Fruit fly (Drosophila melanogaster) whole organism, embryonic: ENCODE results near the gene ph-p.

Experiments used
- ATbp ChIP-seq: fragments of 200-800 bp; sonication (Bioruptor generic); optimal IDR thresholded peaks from 2 replicates; lab custom pipeline; 2017; ENCODE audit warnings: missing biosample characterization, mild to moderate bottlenecking, missing genetic modification characterization, missing genetic modification reagents
- Atf6 ChIP-seq: fragments of 200-800 bp; sonication (Bioruptor generic); IDR thresholded peaks from 2 replicates; pipeline ENCODE4 v1.3.6; 2022; ENCODE audit warnings: missing biosample characterization, missing genetic modification characterization
- B-H2 ChIP-seq: fragments of 200-800 bp; sonication (Bioruptor generic); optimal IDR thresholded peaks from 2 replicates; lab custom pipeline; 2018; ENCODE audit warnings: missing biosample characterization, mild to moderate bottlenecking, missing genetic modification characterization
- Blimp-1 ChIP-seq: fragments of 200-800 bp; sonication (Bioruptor generic); optimal IDR thresholded peaks from 3 replicates; lab custom pipeline; 2018; ENCODE audit warnings: missing biosample characterization, missing genetic modification characterization, mild to moderate bottlenecking, moderate library complexity, missing genetic modification reagents
- CG10959 ChIP-seq: fragments of 200-800 bp; sonication (Bioruptor generic); IDR thresholded peaks from 2 replicates; pipeline ENCODE4 v1.3.6; 2022; ENCODE audit warnings: missing biosample characterization, missing genetic modification characterization
- CG11247 ChIP-seq: fragments of 200-800 bp; sonication (Bioruptor generic); IDR thresholded peaks from 2 replicates; pipeline ENCODE4 v1.3.6; 2022; ENCODE audit warnings: missing biosample characterization, missing genetic modification characterization
- CG11456 ChIP-seq: fragments of 200-800 bp; sonication (Bioruptor generic); IDR thresholded peaks from 3 replicates; pipeline ENCODE4 v1.3.6; 2022; ENCODE audit warnings: missing biosample characterization, missing genetic modification characterization
- CG12942 ChIP-seq: fragments of 200-800 bp; sonication (Bioruptor generic); optimal IDR thresholded peaks from 3 replicates; lab custom pipeline; 2016; ENCODE audit warnings: missing biosample characterization, missing genetic modification characterization
- CG13775 ChIP-seq: fragments of 200-800 bp; sonication (Bioruptor generic); optimal IDR thresholded peaks from 3 replicates; lab custom pipeline; 2017; ENCODE audit warnings: missing biosample characterization, mild to moderate bottlenecking, missing genetic modification characterization
- CG1603 ChIP-seq: fragments of 200-800 bp; sonication (Bioruptor generic); optimal IDR thresholded peaks from 2 replicates; lab custom pipeline; 2019; ENCODE audit warnings: missing biosample characterization, mild to moderate bottlenecking, missing genetic modification characterization, moderate library complexity
- CG17328 ChIP-seq: fragments of 200-800 bp; sonication (Bioruptor generic); IDR thresholded peaks from 2 replicates; pipeline ENCODE4 v1.3.6; 2022; ENCODE audit warnings: missing biosample characterization, missing genetic modification characterization
- CG17912 ChIP-seq: fragments of 200-800 bp; sonication (Bioruptor generic); optimal IDR thresholded peaks from 2 replicates; lab custom pipeline; 2018; ENCODE audit warnings: missing biosample characterization, mild to moderate bottlenecking, missing genetic modification characterization
- CG2678 ChIP-seq: fragments of 200-800 bp; sonication (Bioruptor generic); optimal IDR thresholded peaks from 3 replicates; lab custom pipeline; 2019; ENCODE audit warnings: missing biosample characterization, mild to moderate bottlenecking, missing genetic modification characterization, moderate library complexity
- CG4820 ChIP-seq: fragments of 200-800 bp; sonication (Bioruptor generic); optimal IDR thresholded peaks from 3 replicates; lab custom pipeline; 2016; ENCODE audit warnings: missing biosample characterization, missing genetic modification characterization
- CG6175 ChIP-seq: fragments of 200-800 bp; sonication (Bioruptor generic); IDR thresholded peaks from 3 replicates; pipeline ENCODE4 v1.3.6; 2022; ENCODE audit warnings: missing biosample characterization, missing genetic modification characterization
- CG7556 ChIP-seq: fragments of 200-800 bp; sonication (Bioruptor generic); optimal IDR thresholded peaks from 2 replicates; lab custom pipeline; 2017; ENCODE audit warnings: missing biosample characterization, mild to moderate bottlenecking, missing genetic modification characterization
- CG7786 ChIP-seq: fragments of 200-800 bp; sonication (Bioruptor generic); optimal IDR thresholded peaks from 2 replicates; lab custom pipeline; 2016; ENCODE audit warnings: missing biosample characterization, missing genetic modification characterization
- CG8944 ChIP-seq: fragments of 200-800 bp; sonication (Bioruptor generic); optimal IDR thresholded peaks from 3 replicates; lab custom pipeline; 2016; ENCODE audit warnings: missing biosample characterization, missing genetic modification characterization
- CG9817 ChIP-seq: fragments of 200-800 bp; sonication (Bioruptor generic); optimal IDR thresholded peaks from 2 replicates; lab custom pipeline; 2018; ENCODE audit warnings: missing biosample characterization, mild to moderate bottlenecking, missing genetic modification characterization, moderate library complexity
- Deaf1 ChIP-seq: fragments of 200-800 bp; optimal IDR thresholded peaks from 3 replicates; lab custom pipeline; 2019; ENCODE audit warnings: missing biosample characterization, mild to moderate bottlenecking, missing genetic modification characterization, moderate library complexity
- H15 ChIP-seq: fragments of 200-800 bp; sonication (Bioruptor generic); IDR thresholded peaks from 3 replicates; pipeline ENCODE4 v1.3.6; 2022; ENCODE audit warnings: missing biosample characterization, missing genetic modification characterization
- Hmx ChIP-seq: fragments of 200-800 bp; sonication (Bioruptor generic); optimal IDR thresholded peaks from 2 replicates; lab custom pipeline; 2016; ENCODE audit warnings: missing biosample characterization, missing genetic modification characterization
- Lim3 ChIP-seq: fragments of 200-800 bp; sonication (Bioruptor generic); IDR thresholded peaks from 2 replicates; pipeline ENCODE4 v1.3.6; 2022; ENCODE audit warnings: missing biosample characterization, missing genetic modification characterization
- Lpt ChIP-seq: fragments of >200 bp; optimal IDR thresholded peaks from 2 replicates; lab custom pipeline; 2018; ENCODE audit warnings: missing biosample characterization, missing genetic modification characterization
- Max ChIP-seq: fragments of 200-800 bp; sonication (Bioruptor generic); optimal IDR thresholded peaks from 2 replicates; lab custom pipeline; 2016; ENCODE audit warnings: missing biosample characterization, mild to moderate bottlenecking, missing genetic modification characterization
- NC2α ChIP-seq: fragments of 200-800 bp; sonication (Bioruptor generic); optimal IDR thresholded peaks from 2 replicates; lab custom pipeline; 2016; ENCODE audit warnings: missing biosample characterization, missing genetic modification characterization
- Oli ChIP-seq: fragments of 200-800 bp; sonication (Bioruptor generic); optimal IDR thresholded peaks from 2 replicates; lab custom pipeline; 2018; ENCODE audit warnings: missing biosample characterization, mild to moderate bottlenecking, missing genetic modification characterization, moderate library complexity
- Opbp ChIP-seq: fragments of 200-800 bp; sonication (Bioruptor generic); IDR thresholded peaks from 3 replicates; pipeline ENCODE4 v1.3.6; 2022; ENCODE audit warnings: missing biosample characterization, missing genetic modification characterization; ENCODE audit not compliant: partially characterized antibody
- Ravus ChIP-seq: fragments of 200-800 bp; sonication (Bioruptor generic); IDR thresholded peaks from 2 replicates; pipeline ENCODE4 v1.3.6; 2022; ENCODE audit warnings: missing biosample characterization, missing genetic modification characterization
- Side ChIP-seq: fragments of 200-800 bp; sonication (Bioruptor generic); optimal IDR thresholded peaks from 2 replicates; lab custom pipeline; 2016; ENCODE audit warnings: missing biosample characterization, missing genetic modification characterization
- Sin3A ChIP-seq: fragments of >200 bp; optimal IDR thresholded peaks from 2 replicates; lab custom pipeline; 2018
- Trl ChIP-seq, 3 experiments: fragments of >200 bp in 2 of 3; fragments of 200-800 bp in 1 of 3; sonication (Bioruptor generic) in 1 of 3; optimal IDR thresholded peaks; 2 replicates in 1 of 3; 3 replicates in 2 of 3; lab custom pipeline; 2016 to 2017; ENCODE audit warnings: missing biosample characterization in 1 of 3, missing genetic modification characterization in 1 of 3
- al ChIP-seq: fragments of 200-800 bp; sonication (Bioruptor generic); IDR thresholded peaks from 2 replicates; pipeline ENCODE4 v1.3.6; 2022; ENCODE audit warnings: missing biosample characterization, missing genetic modification characterization
- bowl ChIP-seq: fragments of 200-800 bp; sonication (Bioruptor generic); IDR thresholded peaks from 2 replicates; pipeline ENCODE4 v1.3.6; 2022; ENCODE audit warnings: missing biosample characterization, missing genetic modification characterization
- cato ChIP-seq: fragments of 200-800 bp; sonication (Bioruptor generic); optimal IDR thresholded peaks from 2 replicates; lab custom pipeline; 2016; ENCODE audit warnings: missing biosample characterization, missing genetic modification characterization, borderline replicate concordance
- chinmo ChIP-seq: fragments of 200-800 bp; sonication (Bioruptor generic); IDR thresholded peaks from 4 replicates; pipeline ENCODE4 v1.3.6; 2022; ENCODE audit warnings: missing biosample characterization, missing genetic modification characterization; ENCODE audit not compliant: partially characterized antibody
- crc ChIP-seq: fragments of 200-800 bp; sonication (Bioruptor generic); optimal IDR thresholded peaks from 2 replicates; lab custom pipeline; 2016; ENCODE audit warnings: missing biosample characterization, missing genetic modification characterization
- cwo ChIP-seq: fragments of 200-800 bp; sonication (Bioruptor generic); optimal IDR thresholded peaks from 3 replicates; lab custom pipeline; 2017; ENCODE audit warnings: missing biosample characterization, missing genetic modification characterization, mild to moderate bottlenecking, moderate library complexity, missing genetic modification reagents
- da ChIP-seq: fragments of 200-800 bp; sonication (Bioruptor generic); optimal IDR thresholded peaks from 2 replicates; lab custom pipeline; 2016; ENCODE audit warnings: missing biosample characterization, missing genetic modification characterization
- kah ChIP-seq: fragments of 200-800 bp; sonication (Bioruptor generic); optimal IDR thresholded peaks from 2 replicates; lab custom pipeline; 2018; ENCODE audit warnings: missing biosample characterization, mild to moderate bottlenecking, missing genetic modification characterization
- maf-S ChIP-seq: fragments of 200-800 bp; sonication (Bioruptor generic); optimal IDR thresholded peaks from 2 replicates; lab custom pipeline; 2016; ENCODE audit warnings: missing biosample characterization, missing genetic modification characterization
- org-1 ChIP-seq: fragments of 200-800 bp; sonication (Bioruptor generic); optimal IDR thresholded peaks from 2 replicates; lab custom pipeline; 2017; ENCODE audit warnings: missing biosample characterization, missing genetic modification characterization
- phol ChIP-seq: fragments of 200-800 bp; sonication (Bioruptor generic); optimal IDR thresholded peaks from 3 replicates; lab custom pipeline; 2018; ENCODE audit warnings: missing biosample characterization, mild to moderate bottlenecking, missing genetic modification characterization, moderate library complexity
- rib ChIP-seq: fragments of 200-800 bp; sonication (Bioruptor generic); IDR thresholded peaks from 2 replicates; pipeline ENCODE4 v1.3.6; 2022; ENCODE audit warnings: missing biosample characterization, missing genetic modification characterization
- sug ChIP-seq: fragments of 200-800 bp; optimal IDR thresholded peaks from 2 replicates; lab custom pipeline; 2019; ENCODE audit warnings: missing biosample characterization, mild to moderate bottlenecking, missing genetic modification characterization, moderate library complexity
- ttk ChIP-seq: fragments of 200-800 bp; sonication (Bioruptor generic); IDR thresholded peaks from 2 replicates; pipeline ENCODE4 v2.1.2; 2022; ENCODE audit warnings: missing biosample characterization, missing genetic modification characterization
- vfl ChIP-seq: fragments of 200-800 bp; sonication (Bioruptor generic); optimal IDR thresholded peaks from 2 replicates; lab custom pipeline; 2016; ENCODE audit warnings: missing biosample characterization, missing genetic modification characterization
- vnd ChIP-seq: fragments of 200-800 bp; sonication (Bioruptor generic); IDR thresholded peaks from 3 replicates; pipeline ENCODE4 v1.3.6; 2022; ENCODE audit warnings: missing biosample characterization, missing genetic modification characterization; ENCODE audit not compliant: partially characterized antibody
- wor ChIP-seq: fragments of 200-800 bp; sonication (Bioruptor generic); IDR thresholded peaks from 2 replicates; pipeline ENCODE4 v1.3.6; 2022; ENCODE audit warnings: missing biosample characterization, missing genetic modification characterization
- zfh1 ChIP-seq: fragments of 200-800 bp; sonication (Bioruptor generic); IDR thresholded peaks from 3 replicates; pipeline ENCODE4 v1.3.6; 2022; ENCODE audit warnings: missing biosample characterization, missing genetic modification characterization

ph-p gene

DNA sequence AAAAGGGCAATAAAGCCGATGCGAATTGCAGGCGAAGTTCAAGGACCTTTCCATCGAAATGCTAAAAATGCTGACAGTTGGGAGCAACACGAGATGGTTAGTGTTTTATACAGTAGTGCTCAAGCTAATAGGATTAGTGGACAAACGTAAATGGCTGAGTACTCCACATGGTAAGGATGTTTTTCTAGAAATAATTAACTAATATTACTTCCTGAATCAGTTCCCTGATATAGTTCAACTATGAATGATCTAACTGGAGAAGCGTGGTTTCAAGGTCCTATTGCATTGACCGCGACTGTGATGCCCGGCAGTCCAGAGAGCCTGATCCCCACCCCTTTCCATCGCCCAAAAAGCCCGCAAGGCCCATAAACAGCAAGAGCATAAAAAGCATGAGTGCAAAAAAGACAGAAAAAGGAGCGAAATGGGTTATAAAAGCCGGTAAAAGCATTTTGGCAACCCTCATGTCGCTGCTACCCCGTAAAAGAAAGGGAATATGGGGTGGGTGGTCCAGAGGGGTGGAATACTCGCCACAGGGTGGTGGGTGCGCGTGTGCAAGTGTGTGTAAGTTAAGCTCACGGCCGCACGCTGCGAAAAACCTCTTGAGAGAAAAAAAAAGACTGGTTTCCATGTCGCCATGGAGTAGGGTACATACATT is 3.8 kb downstream of the ph-p start (continued):
- no peak for TF ChIP-seq Trl (optimal IDR thresholded peaks at IDR 0.05; lab: Kevin White, UChicago)
- peak; percentile 43 for TF ChIP-seq Trl (GFP tag; optimal IDR thresholded peaks at IDR 0.05; lab: Kevin White, UChicago)
- TF ChIP-seq CG9817 (tag; lab: Kevin White, UChicago): peak; percentile 56
- no peak for TF ChIP-seq vnd
- TF ChIP-seq wor: no peak
- peak; percentile 61 for TF ChIP-seq H15 (GFP tag; lab: Robert Waterston, UW)
- TF ChIP-seq Deaf1: peak; percentile 4
- no peak for TF ChIP-seq Hmx (GFP tag; lab: Kevin White, UChicago)
- peak; percentile 42 for TF ChIP-seq Side
- TF ChIP-seq Ravus: no peak
- TF ChIP-seq bowl (GFP tag; lab: Robert Waterston, UW): no peak
- TF ChIP-seq rib (GFP tag; lab: Robert Waterston, UW): no peak
- TF ChIP-seq CG10959 (GFP tag; lab: Robert Waterston, UW): no peak
- TF ChIP-seq CG13775 (GFP tag; lab: Kevin White, UChicago): peak; percentile 30
- peak; percentile 75 for TF ChIP-seq Oli (tag; lab: Kevin White, UChicago)
- peak; percentile 58; the same call in 1 of the 3 replicates for TF ChIP-seq CG11456 (GFP tag; lab: Robert Waterston, UW)
- TF ChIP-seq CG17912 (GFP tag; lab: Kevin White, UChicago): no peak
- TF ChIP-seq B-H2 (GFP tag; lab: Kevin White, UChicago): no peak
- TF ChIP-seq chinmo: no peak
- no peak for TF ChIP-seq al (GFP tag; lab: Robert Waterston, UW)
- TF ChIP-seq crc (GFP tag; lab: Kevin White, UChicago): peak; percentile 54
- TF ChIP-seq CG4820 (GFP tag; lab: Kevin White, UChicago): peak; percentile 64
- TF ChIP-seq da (GFP tag; lab: Kevin White, UChicago): no peak
- peak; percentile 75 for TF ChIP-seq Blimp-1
- peak; percentile 55 for TF ChIP-seq CG8944 (GFP tag; lab: Kevin White, UChicago)
- peak; percentile 7 for TF ChIP-seq maf-S (GFP tag; lab: Kevin White, UChicago)
- peak; percentile 49; the same call in 1 of the 2 replicates for TF ChIP-seq CG11247
- TF ChIP-seq CG12942: no peak
- peak; percentile 73 for TF ChIP-seq zfh1
- TF ChIP-seq org-1 (GFP tag; lab: Kevin White, UChicago): peak; percentile 51
- TF ChIP-seq CG6175 (GFP tag; lab: Robert Waterston, UW): 0 out of 3 replicates have a peak, but pooled peaks have one; percentile 17
- no peak for TF ChIP-seq sug (tag; lab: Kevin White, UChicago)
- TF ChIP-seq Opbp (GFP tag; lab: Robert Waterston, UW): no peak
- no peak for TF ChIP-seq Sin3A (lab: Kevin White, UChicago)
- TF ChIP-seq Lim3 (GFP tag; lab: Robert Waterston, UW): no peak
- peak; percentile 86 for TF ChIP-seq CG1603 (tag; lab: Kevin White, UChicago)
- peak; percentile 62 for TF ChIP-seq CG7556
- TF ChIP-seq cato (GFP tag; lab: Kevin White, UChicago): peak; percentile 34
- no peak for TF ChIP-seq vfl (GFP tag; lab: Kevin White, UChicago)
- peak; percentile 74 for TF ChIP-seq ATbp (GFP tag; lab: Kevin White, UChicago)
- TF ChIP-seq CG2678 (tag; lab: Kevin White, UChicago): peak; percentile 81
- TF ChIP-seq Lpt (GFP tag; lab: Kevin White, UChicago): no peak
- TF ChIP-seq Max (GFP tag; lab: Kevin White, UChicago): peak; percentile 36
- TF ChIP-seq kah (GFP tag; lab: Kevin White, UChicago): peak; percentile 32
- TF ChIP-seq cwo (GFP tag; lab: Kevin White, UChicago): peak; percentile 42
- peak; percentile 79 for TF ChIP-seq phol (tag; lab: Kevin White, UChicago)
- no peak for TF ChIP-seq Atf6 (GFP tag; lab: Robert Waterston, UW)
- TF ChIP-seq ttk: peak; percentile 67
- peak; percentile 74 for TF ChIP-seq CG17328 (GFP tag; lab: Robert Waterston, UW)
- TF ChIP-seq CG7786 (GFP tag; lab: Kevin White, UChicago): peak; percentile 18
- peak; percentile 27 for TF ChIP-seq NC2α
